Worm (Caenorhabditis elegans): ENCODE data around the gene dod-23.

dod-23 gene

ce11 chrII:8392215-8392614 lies 6.7 kb downstream of the dod-23 start:
- TF ChIP-seq tbx-11 (GFP tag; IDR thresholded peaks at IDR 0.05) (no peak), F13C5.2 (tag; optimal IDR thresholded peaks at IDR 0.05) (no peak), flt-1 (GFP tag; IDR thresholded peaks at IDR 0.05) (no peak), hmg-4 (GFP tag; optimal IDR thresholded peaks at IDR 0.05) (no peak), ama-1 (optimal IDR thresholded peaks at IDR 0.05) (no peak), sea-1 (GFP tag; conservative IDR thresholded peaks at IDR 0.05) (no peak), aly-1 (tag; optimal IDR thresholded peaks at IDR 0.05) (no peak)

- TF ChIP-seq tbx-37 (GFP tag; conservative IDR thresholded peaks at IDR 0.05) (no peak), tbx-11 (GFP tag; IDR thresholded peaks at IDR 0.05) (no peak), ceh-13 (GFP tag; optimal IDR thresholded peaks at IDR 0.05) (no peak), flt-1 (GFP tag; IDR thresholded peaks at IDR 0.05) (no peak), hnd-1 (tag; optimal IDR thresholded peaks at IDR 0.05) (no peak), hmbx-1 (tag; optimal IDR thresholded peaks at IDR 0.05) (no peak), hmg-4 (GFP tag; optimal IDR thresholded peaks at IDR 0.05) (no peak), sea-1 (GFP tag; conservative IDR thresholded peaks at IDR 0.05) (no peak), tra-4 (tag; optimal IDR thresholded peaks at IDR 0.05) (no peak), aly-1 (tag; optimal IDR thresholded peaks at IDR 0.05) (no peak), ama-1 (optimal IDR thresholded peaks at IDR 0.05) (no peak), B0310.2 (tag; optimal IDR thresholded peaks at IDR 0.05) (no peak), ets-7 (tag; optimal IDR thresholded peaks at IDR 0.05) (no peak), pes-1 (GFP tag; IDR thresholded peaks at IDR 0.05) (no peak), scrt-1 (GFP tag; IDR thresholded peaks at IDR 0.05) (no peak), F13C5.2 (tag; optimal IDR thresholded peaks at IDR 0.05) (no peak)
These were observed 8.2 kb downstream of the dod-23 start, which contains the start of gene F49E12.10 for ce11 chrII:8390751-8391150. TSS of gene F49E12.10 (plus strand) at chrII:8391051.

- TF ChIP-seq pes-1 (GFP tag; IDR thresholded peaks at IDR 0.05) (no peak), sea-1 (GFP tag; conservative IDR thresholded peaks at IDR 0.05) (no peak), ets-7 (tag; optimal IDR thresholded peaks at IDR 0.05) (no peak), scrt-1 (GFP tag; IDR thresholded peaks at IDR 0.05) (no peak)
These were observed 10.9 kb downstream of the dod-23 start, which contains the start of gene drd-1 for ce11 chrII:8388001-8388513. TSS of gene drd-1 (plus strand) at chrII:8388051.

ce11 chrII:8386897-8387296 lies 12.1 kb downstream of the dod-23 start:
- TF ChIP-seq hnd-1 (tag; optimal IDR thresholded peaks at IDR 0.05) (no peak), aly-1 (tag; optimal IDR thresholded peaks at IDR 0.05) (no peak), tra-4 (tag; optimal IDR thresholded peaks at IDR 0.05) (no peak), ets-7 (tag; optimal IDR thresholded peaks at IDR 0.05) (no peak), ama-1 (optimal IDR thresholded peaks at IDR 0.05) (no peak), hmg-4 (GFP tag; optimal IDR thresholded peaks at IDR 0.05) (no peak), F13C5.2 (tag; optimal IDR thresholded peaks at IDR 0.05) (no peak), ceh-13 (GFP tag; optimal IDR thresholded peaks at IDR 0.05) (no peak), scrt-1 (GFP tag; IDR thresholded peaks at IDR 0.05) (no peak), B0310.2 (tag; optimal IDR thresholded peaks at IDR 0.05) (no peak), tbx-37 (GFP tag; conservative IDR thresholded peaks at IDR 0.05) (no peak)

- TF ChIP-seq tra-4 (tag; optimal IDR thresholded peaks at IDR 0.05) (no peak), tbx-11 (GFP tag; IDR thresholded peaks at IDR 0.05) (no peak), scrt-1 (GFP tag; IDR thresholded peaks at IDR 0.05) (no peak), flt-1 (GFP tag; IDR thresholded peaks at IDR 0.05) (no peak), pes-1 (GFP tag; IDR thresholded peaks at IDR 0.05) (no peak), tbx-37 (GFP tag; conservative IDR thresholded peaks at IDR 0.05) (no peak), ama-1 (optimal IDR thresholded peaks at IDR 0.05) (no peak), ets-7 (tag; optimal IDR thresholded peaks at IDR 0.05) (no peak), hnd-1 (tag; optimal IDR thresholded peaks at IDR 0.05) (no peak), aly-1 (tag; optimal IDR thresholded peaks at IDR 0.05) (no peak), F13C5.2 (tag; optimal IDR thresholded peaks at IDR 0.05) (no peak), sea-1 (GFP tag; conservative IDR thresholded peaks at IDR 0.05) (no peak), B0310.2 (tag; optimal IDR thresholded peaks at IDR 0.05) (no peak), hmbx-1 (tag; optimal IDR thresholded peaks at IDR 0.05) (no peak), ceh-36 (tag; optimal IDR thresholded peaks at IDR 0.05) (no peak), ceh-13 (GFP tag; optimal IDR thresholded peaks at IDR 0.05) (no peak), hmg-4 (GFP tag; optimal IDR thresholded peaks at IDR 0.05) (no peak)
These were observed 13.4 kb downstream of the dod-23 start for ce11 chrII:8385561-8385960.

ce11 chrII:8384344-8384743 lies 14.6 kb downstream of the dod-23 start:
- no peak for TF ChIP-seq B0310.2 (tag; optimal IDR thresholded peaks at IDR 0.05)
- no peak for TF ChIP-seq ceh-36 (tag; optimal IDR thresholded peaks at IDR 0.05)
- no peak for TF ChIP-seq hnd-1 (tag; optimal IDR thresholded peaks at IDR 0.05)
- no peak for TF ChIP-seq tbx-37 (GFP tag; conservative IDR thresholded peaks at IDR 0.05)
- TF ChIP-seq ama-1 (optimal IDR thresholded peaks at IDR 0.05): no peak
- no peak for TF ChIP-seq sea-1 (GFP tag; conservative IDR thresholded peaks at IDR 0.05)
- TF ChIP-seq hmg-4 (GFP tag; optimal IDR thresholded peaks at IDR 0.05): no peak
- no peak for TF ChIP-seq tra-4 (tag; optimal IDR thresholded peaks at IDR 0.05)

ce11 chrII:8382880-8383279 lies 16.1 kb downstream of the dod-23 start:
- TF ChIP-seq hmbx-1 (tag; optimal IDR thresholded peaks at IDR 0.05): no peak
- TF ChIP-seq hnd-1 (tag; optimal IDR thresholded peaks at IDR 0.05): no peak
- no peak for TF ChIP-seq scrt-1 (GFP tag; IDR thresholded peaks at IDR 0.05)
- TF ChIP-seq hmg-4 (GFP tag; optimal IDR thresholded peaks at IDR 0.05): no peak
- no peak for TF ChIP-seq ceh-36 (tag; optimal IDR thresholded peaks at IDR 0.05)
- no peak for TF ChIP-seq tbx-37 (GFP tag; conservative IDR thresholded peaks at IDR 0.05)
- TF ChIP-seq ama-1 (optimal IDR thresholded peaks at IDR 0.05): no peak
- TF ChIP-seq tbx-11 (GFP tag; IDR thresholded peaks at IDR 0.05): no peak
- TF ChIP-seq ets-7 (tag; optimal IDR thresholded peaks at IDR 0.05): no peak
- no peak for TF ChIP-seq sea-1 (GFP tag; conservative IDR thresholded peaks at IDR 0.05)
- no peak for TF ChIP-seq F13C5.2 (tag; optimal IDR thresholded peaks at IDR 0.05)

- TF ChIP-seq pes-1 (GFP tag; IDR thresholded peaks at IDR 0.05): no peak
- TF ChIP-seq tra-4 (tag; optimal IDR thresholded peaks at IDR 0.05): no peak
- no peak for TF ChIP-seq flt-1 (GFP tag; IDR thresholded peaks at IDR 0.05)
- TF ChIP-seq tbx-37 (GFP tag; conservative IDR thresholded peaks at IDR 0.05): no peak
- TF ChIP-seq tbx-11 (GFP tag; IDR thresholded peaks at IDR 0.05): no peak
- TF ChIP-seq scrt-1 (GFP tag; IDR thresholded peaks at IDR 0.05): no peak
- no peak for TF ChIP-seq B0310.2 (tag; optimal IDR thresholded peaks at IDR 0.05)
- TF ChIP-seq hnd-1 (tag; optimal IDR thresholded peaks at IDR 0.05): no peak
These were observed 17.8 kb downstream of the dod-23 start, which contains the start of gene F49E12.12 for ce11 chrII:8381197-8381596. TSS of gene F49E12.12 (plus strand) at chrII:8381497.

Data from whole organism, early embryonic.